Fruit fly (Drosophila melanogaster): ENCODE data around the gene CG6118.

dm6 chr3R:15475973-15476692 is 41.6 kb upstream of the CG6118 start, which contains the start of gene AdamTS-A:
- TF ChIP-seq Optix (GFP tag; IDR thresholded peaks at IDR 0.05): no peak
- no peak for TF ChIP-seq caup (GFP tag; optimal IDR thresholded peaks at IDR 0.05; ENCODE audit: severe bottlenecking)
- no peak for TF ChIP-seq pb (GFP tag; optimal IDR thresholded peaks at IDR 0.05)
- no peak for TF ChIP-seq Fer2 (tag; optimal IDR thresholded peaks at IDR 0.05)
- TF ChIP-seq CG12155 (GFP tag; optimal IDR thresholded peaks at IDR 0.05): no peak
- TF ChIP-seq CG1233 (GFP tag; optimal IDR thresholded peaks at IDR 0.05): no peak
- no peak for TF ChIP-seq ttk (GFP tag; IDR thresholded peaks at IDR 0.05)

All from whole organism, embryonic.